Fruit fly (Drosophila melanogaster) whole organism, adult: Measurements from ENCODE around the gene Mvl.

Experiments used
- CG12768 ChIP-seq: fragments of 200-800 bp; sonication (Bioruptor generic); optimal IDR thresholded peaks from 2 replicates; lab custom pipeline; 2017; ENCODE audit warnings: missing biosample characterization, missing genetic modification characterization, mild to moderate bottlenecking, moderate library complexity, missing genetic modification reagents
- CG33017 ChIP-seq: fragments of 200-800 bp; sonication (Bioruptor generic); optimal IDR thresholded peaks from 2 replicates; lab custom pipeline; 2018; ENCODE audit warnings: missing biosample characterization, mild to moderate bottlenecking, missing genetic modification characterization, moderate library complexity
- CG5204 ChIP-seq: fragments of 200-800 bp; sonication (Bioruptor generic); optimal IDR thresholded peaks from 2 replicates; lab custom pipeline; 2016; ENCODE audit warnings: missing biosample characterization, missing genetic modification characterization
- CG7045 ChIP-seq: fragments of 200-800 bp; sonication (Bioruptor generic); optimal IDR thresholded peaks from 2 replicates; lab custom pipeline; 2017; ENCODE audit warnings: missing biosample characterization, mild to moderate bottlenecking, missing genetic modification characterization
- CG7101 ChIP-seq: fragments of 200-800 bp; sonication (Bioruptor generic); optimal IDR thresholded peaks from 2 replicates; lab custom pipeline; 2018; ENCODE audit warnings: missing biosample characterization, mild to moderate bottlenecking, missing genetic modification characterization, moderate library complexity
- Clk ChIP-seq: fragments of 200-800 bp; sonication (Bioruptor generic); optimal IDR thresholded peaks from 2 replicates; lab custom pipeline; 2017; ENCODE audit warnings: missing biosample characterization, missing genetic modification characterization
- bab1 ChIP-seq: fragments of 200-800 bp; sonication (Bioruptor generic); optimal IDR thresholded peaks from 3 replicates; lab custom pipeline; 2019; ENCODE audit warnings: missing biosample characterization, mild to moderate bottlenecking, missing genetic modification characterization, moderate library complexity
- ovo ChIP-seq: fragments of 200-800 bp; sonication (Bioruptor generic); optimal IDR thresholded peaks from 2 replicates; lab custom pipeline; 2016; ENCODE audit warnings: missing biosample characterization, missing genetic modification characterization
- tj ChIP-seq: fragments of 200-800 bp; sonication (Bioruptor generic); optimal IDR thresholded peaks from 3 replicates; lab custom pipeline; 2017; ENCODE audit warnings: missing biosample characterization, mild to moderate bottlenecking, missing genetic modification characterization, moderate library complexity
- toe ChIP-seq: fragments of 200-800 bp; sonication (Bioruptor generic); optimal IDR thresholded peaks from 2 replicates; lab custom pipeline; 2016; ENCODE audit warnings: missing biosample characterization, missing genetic modification characterization

- TF ChIP-seq CG7045 (no peak), CG5204 (GFP tag; lab: Kevin White, UChicago) (no peak), CG12768 (no peak), CG33017 (no peak), CG7101 (tag; lab: Kevin White, UChicago) (no peak), toe (GFP tag; lab: Kevin White, UChicago) (no peak), tj (GFP tag; lab: Kevin White, UChicago) (no peak), ovo (no peak), Clk (GFP tag; lab: Kevin White, UChicago) (no peak), bab1 (GFP tag; lab: Kevin White, UChicago) (no peak)
Measured at dm6 chr3R:21073707-21074106, 13.1 kb upstream of the Mvl start, which contains the start of gene dmrt93B.
